Fruit fly (Drosophila melanogaster): Measurements from ENCODE around the gene Lar.

Gene Lar

DNA sequence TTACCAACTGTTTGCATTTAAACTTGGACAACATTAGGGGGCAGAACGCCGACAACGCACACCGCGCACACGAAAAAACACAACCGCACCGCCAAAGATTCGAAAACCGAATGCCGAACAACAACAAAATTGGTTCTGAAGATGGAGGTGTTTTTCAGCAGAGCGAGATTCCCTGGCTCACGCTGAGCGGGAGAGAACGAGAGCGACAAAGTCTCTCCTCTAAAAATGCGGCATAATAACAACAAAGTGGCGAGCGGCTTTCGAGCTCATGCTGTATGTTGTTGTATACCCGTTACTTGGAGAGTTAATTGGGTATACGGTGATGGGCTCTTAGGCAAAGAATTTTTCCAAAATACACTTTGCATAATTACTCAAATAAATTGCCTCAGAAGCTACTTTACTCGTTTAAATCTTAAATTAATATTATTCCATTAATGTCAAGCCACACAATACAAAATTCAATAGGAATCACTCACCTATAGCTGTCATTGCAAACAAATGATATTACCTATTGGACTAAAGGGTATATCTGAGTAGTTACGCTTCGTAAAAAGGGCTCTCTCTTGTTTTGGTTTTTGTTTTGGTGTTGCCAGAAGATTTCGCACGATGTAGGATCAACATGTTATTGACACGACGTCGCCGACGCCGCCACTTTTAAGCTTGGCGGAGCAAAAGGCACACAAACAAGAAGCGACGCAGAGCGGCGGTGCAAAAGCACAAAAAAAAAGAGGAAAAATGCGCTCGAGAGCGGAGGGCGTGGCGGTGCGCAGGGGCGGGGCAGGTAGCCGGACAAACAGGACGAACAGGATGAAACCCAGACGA, 13.7 kb upstream of the Lar start (continued):
- TF ChIP-seq crol (GFP tag; IDR thresholded peaks at IDR 0.05) (peak; percentile 59; the same call in 1 of the 2 replicates), CG5180 (GFP tag; optimal IDR thresholded peaks at IDR 0.05) (peak; percentile 24), CG15514 (GFP tag; optimal IDR thresholded peaks at IDR 0.05) (peak; percentile 66), caup (GFP tag; optimal IDR thresholded peaks at IDR 0.05; ENCODE audit: severe bottlenecking) (peak; percentile 62), Gug (GFP tag; IDR thresholded peaks at IDR 0.05) (peak; percentile 35; the same call in 1 of the 4 replicates), CG9932 (GFP tag; IDR thresholded peaks at IDR 0.05) (peak; percentile 75), dpn (GFP tag; optimal IDR thresholded peaks at IDR 0.05) (peak; percentile 56 to 68), Fer2 (tag; optimal IDR thresholded peaks at IDR 0.05) (peak; percentile 40), sna (GFP tag; IDR thresholded peaks at IDR 0.05; ENCODE audit: partially characterized antibody) (no peak), CG13123 (GFP tag; optimal IDR thresholded peaks at IDR 0.05) (peak; percentile 14), sr (GFP tag; IDR thresholded peaks at IDR 0.05) (no peak), CG2129 (GFP tag; IDR thresholded peaks at IDR 0.05; ENCODE audit: partially characterized antibody) (no peak), Ravus (GFP tag; IDR thresholded peaks at IDR 0.05) (no peak), Tbp (GFP tag; optimal IDR thresholded peaks at IDR 0.05) (no peak), CG3726 (GFP tag; IDR thresholded peaks at IDR 0.05) (no peak), trem (tag; optimal IDR thresholded peaks at IDR 0.05) (peak; percentile 27), Ets65A (GFP tag) (peak; percentile 72), row (GFP tag; IDR thresholded peaks at IDR 0.05) (peak; percentile 96), Xbp1 (GFP tag; optimal IDR thresholded peaks at IDR 0.05) (peak; percentile 61), Atf6 (GFP tag; IDR thresholded peaks at IDR 0.05) (peak; percentile 65), CG3281 (GFP tag; optimal IDR thresholded peaks at IDR 0.05) (peak; percentile 78), CG11398 (GFP tag; optimal IDR thresholded peaks at IDR 0.05) (no peak), Deaf1 (tag; optimal IDR thresholded peaks at IDR 0.05) (peak; percentile 22), CG1792 (GFP tag; optimal IDR thresholded peaks at IDR 0.05) (no peak), Adf1 (GFP tag; IDR thresholded peaks at IDR 0.05) (no peak; the same call in 1 of the 2 replicates), CG6683 (GFP tag; optimal IDR thresholded peaks at IDR 0.05) (peak; percentile 43), CG17328 (GFP tag; IDR thresholded peaks at IDR 0.05) (no peak), CTCF (GFP tag; optimal IDR thresholded peaks at IDR 0.05) (no peak), klu (GFP tag; IDR thresholded peaks at IDR 0.05) (no peak), wor (GFP tag; IDR thresholded peaks at IDR 0.05) (no peak), Ptx1 (GFP tag; IDR thresholded peaks at IDR 0.05) (peak; percentile 72), Chrac-16 (GFP tag; optimal IDR thresholded peaks at IDR 0.05) (peak; percentile 20), CG34376 (GFP tag; optimal IDR thresholded peaks at IDR 0.05) (peak; percentile 73), gem (tag; optimal IDR thresholded peaks at IDR 0.05) (peak; percentile 78), unc-4 (GFP tag; IDR thresholded peaks at IDR 0.05; ENCODE audit: partially characterized antibody) (no peak), gce (GFP tag; IDR thresholded peaks at IDR 0.05) (no peak), CG10959 (GFP tag; IDR thresholded peaks at IDR 0.05) (no peak), Ssrp (tag; optimal IDR thresholded peaks at IDR 0.05) (peak; percentile 56), seq (GFP tag; IDR thresholded peaks at IDR 0.05) (no peak), BtbVII (GFP tag; optimal IDR thresholded peaks at IDR 0.05) (peak; percentile 74), CG1832 (GFP tag; optimal IDR thresholded peaks at IDR 0.05) (no peak), otp (GFP tag; IDR thresholded peaks at IDR 0.05) (no peak; the same call in 2 of the 3 replicates), so (GFP tag; IDR thresholded peaks at IDR 0.05) (0 out of 3 replicates have a peak, but pooled peaks have one; percentile 58), CG4328 (GFP tag; optimal IDR thresholded peaks at IDR 0.05) (no peak), pho (GFP tag; optimal IDR thresholded peaks at IDR 0.05) (peak; percentile 65), Hey (tag; optimal IDR thresholded peaks at IDR 0.05) (no peak), slou (GFP tag; optimal IDR thresholded peaks at IDR 0.05) (peak; percentile 37), CG2875 (GFP tag; optimal IDR thresholded peaks at IDR 0.05) (peak; percentile 19), Bdp1 (GFP tag; optimal IDR thresholded peaks at IDR 0.05) (peak; percentile 66), ara (GFP tag; IDR thresholded peaks at IDR 0.05) (peak; percentile 51; the same call in 1 of the 2 replicates)

Measured in whole organism, embryonic.